Fruit fly (Drosophila melanogaster) whole organism, adult: Measurements from ENCODE around the gene CG10651.
A peak's percentile ranks its signal among the peaks of the same experiment; 100 is the strongest.

Source experiments
- CG11617 ChIP-seq: fragments of 200-800 bp; sonication (Bioruptor generic); optimal IDR thresholded peaks from 2 replicates; lab custom pipeline; 2017; ENCODE audit warnings: mild to moderate bottlenecking, missing biosample characterization, missing genetic modification reagents, missing genetic modification characterization
- CG12768 ChIP-seq: fragments of 200-800 bp; sonication (Bioruptor generic); optimal IDR thresholded peaks from 2 replicates; lab custom pipeline; 2017; ENCODE audit warnings: missing biosample characterization, missing genetic modification characterization, mild to moderate bottlenecking, moderate library complexity, missing genetic modification reagents
- CG14711 ChIP-seq: fragments of 200-800 bp; sonication (Bioruptor generic); optimal IDR thresholded peaks from 2 replicates; lab custom pipeline; 2018; ENCODE audit warnings: missing biosample characterization, mild to moderate bottlenecking, missing genetic modification characterization, moderate library complexity
- CG1620 ChIP-seq: fragments of 200-800 bp; sonication (Bioruptor generic); optimal IDR thresholded peaks from 2 replicates; lab custom pipeline; 2016; ENCODE audit warnings: missing biosample characterization, missing genetic modification characterization
- CG33017 ChIP-seq: fragments of 200-800 bp; sonication (Bioruptor generic); optimal IDR thresholded peaks from 2 replicates; lab custom pipeline; 2018; ENCODE audit warnings: missing biosample characterization, mild to moderate bottlenecking, missing genetic modification characterization, moderate library complexity
- CG5204 ChIP-seq: fragments of 200-800 bp; sonication (Bioruptor generic); optimal IDR thresholded peaks from 2 replicates; lab custom pipeline; 2016; ENCODE audit warnings: missing biosample characterization, missing genetic modification characterization
- CG7045 ChIP-seq: fragments of 200-800 bp; sonication (Bioruptor generic); optimal IDR thresholded peaks from 2 replicates; lab custom pipeline; 2017; ENCODE audit warnings: missing biosample characterization, mild to moderate bottlenecking, missing genetic modification characterization
- CG7101 ChIP-seq: fragments of 200-800 bp; sonication (Bioruptor generic); optimal IDR thresholded peaks from 2 replicates; lab custom pipeline; 2018; ENCODE audit warnings: missing biosample characterization, mild to moderate bottlenecking, missing genetic modification characterization, moderate library complexity
- Clk ChIP-seq: fragments of 200-800 bp; sonication (Bioruptor generic); optimal IDR thresholded peaks from 2 replicates; lab custom pipeline; 2017; ENCODE audit warnings: missing biosample characterization, missing genetic modification characterization
- Crg-1 ChIP-seq: fragments of 200-800 bp; sonication (Bioruptor generic); optimal IDR thresholded peaks from 2 replicates; lab custom pipeline; 2016; ENCODE audit warnings: missing biosample characterization, missing genetic modification characterization
- Hr96 ChIP-seq: fragments of 200-800 bp; sonication (Bioruptor generic); optimal IDR thresholded peaks from 2 replicates; lab custom pipeline; 2016; ENCODE audit warnings: missing biosample characterization, missing genetic modification characterization
- Mnt ChIP-seq: fragments of 200-800 bp; sonication (Bioruptor generic); optimal IDR thresholded peaks from 2 replicates; lab custom pipeline; 2016; ENCODE audit warnings: missing biosample characterization, mild to moderate bottlenecking, missing genetic modification characterization
- bab1 ChIP-seq: fragments of 200-800 bp; sonication (Bioruptor generic); optimal IDR thresholded peaks from 3 replicates; lab custom pipeline; 2019; ENCODE audit warnings: missing biosample characterization, mild to moderate bottlenecking, missing genetic modification characterization, moderate library complexity
- cic ChIP-seq: fragments of 200-800 bp; sonication (Bioruptor generic); optimal IDR thresholded peaks from 2 replicates; lab custom pipeline; 2017; ENCODE audit warnings: missing biosample characterization, mild to moderate bottlenecking, missing genetic modification characterization, moderate library complexity
- cnc ChIP-seq, 2 experiments: fragments of >200 bp; optimal IDR thresholded peaks; 2 replicates each; lab custom pipeline; 2017
- kay ChIP-seq: fragments of 200-800 bp; sonication (Bioruptor generic); peaks from one replicate; lab custom pipeline; 2016; ENCODE audit warnings: missing biosample characterization, missing genetic modification characterization, borderline replicate concordance
- ovo ChIP-seq: fragments of 200-800 bp; sonication (Bioruptor generic); optimal IDR thresholded peaks from 2 replicates; lab custom pipeline; 2016; ENCODE audit warnings: missing biosample characterization, missing genetic modification characterization
- pad ChIP-seq: fragments of 200-800 bp; sonication (Bioruptor generic); optimal IDR thresholded peaks from 3 replicates; lab custom pipeline; 2017; ENCODE audit warnings: missing biosample characterization, missing genetic modification characterization, mild to moderate bottlenecking, moderate library complexity, missing genetic modification reagents
- tj ChIP-seq: fragments of 200-800 bp; sonication (Bioruptor generic); optimal IDR thresholded peaks from 3 replicates; lab custom pipeline; 2017; ENCODE audit warnings: missing biosample characterization, mild to moderate bottlenecking, missing genetic modification characterization, moderate library complexity
- toe ChIP-seq: fragments of 200-800 bp; sonication (Bioruptor generic); optimal IDR thresholded peaks from 2 replicates; lab custom pipeline; 2016; ENCODE audit warnings: missing biosample characterization, missing genetic modification characterization

The CG10651 gene

dm6 chr2L:20091094-20091679 is 43.5 kb downstream of the CG10651 start, which contains the start of the genes CG10747 and Pyroxd1:
Gene CG10747, minus strand, starts transcription at chr2L:20091348.
Gene Pyroxd1, plus strand, starts transcription at chr2L:20091435.
- TF ChIP-seq ovo (GFP tag; lab: Kevin White, UChicago): peak; percentile 98
- peak; percentile 95 for TF ChIP-seq CG14711 (tag; lab: Kevin White, UChicago)
- TF ChIP-seq CG33017 (tag; lab: Kevin White, UChicago): peak; percentile 98
- peak; percentile 97 for TF ChIP-seq Clk (GFP tag; lab: Kevin White, UChicago)
- TF ChIP-seq CG11617 (GFP tag; lab: Kevin White, UChicago): peak; percentile 99
- peak; percentile 98 for TF ChIP-seq Hr96 (GFP tag; lab: Kevin White, UChicago)
- peak; percentile 92 for TF ChIP-seq pad (GFP tag; lab: Kevin White, UChicago)
- TF ChIP-seq kay (GFP tag; lab: Kevin White, UChicago): no peak
- TF ChIP-seq toe (GFP tag; lab: Kevin White, UChicago): peak; percentile 99
- TF ChIP-seq CG7045 (GFP tag; lab: Kevin White, UChicago): peak; percentile 98
- peak; percentile 98 for TF ChIP-seq CG1620 (GFP tag; lab: Kevin White, UChicago)
- TF ChIP-seq CG7101 (tag; lab: Kevin White, UChicago): peak; percentile 98
- TF ChIP-seq cic: peak; percentile 90
- TF ChIP-seq CG12768 (GFP tag; lab: Kevin White, UChicago): peak; percentile 99
- TF ChIP-seq tj (GFP tag; lab: Kevin White, UChicago): peak; percentile 90
- no peak for TF ChIP-seq cnc (optimal IDR thresholded peaks at IDR 0.05; lab: Kevin White, UChicago)
- TF ChIP-seq Crg-1: peak; percentile 98
- peak; percentile 99 for TF ChIP-seq bab1
- peak; percentile 99 for TF ChIP-seq CG5204
- peak; percentile 95 for TF ChIP-seq Mnt (GFP tag; lab: Kevin White, UChicago)

DNA sequence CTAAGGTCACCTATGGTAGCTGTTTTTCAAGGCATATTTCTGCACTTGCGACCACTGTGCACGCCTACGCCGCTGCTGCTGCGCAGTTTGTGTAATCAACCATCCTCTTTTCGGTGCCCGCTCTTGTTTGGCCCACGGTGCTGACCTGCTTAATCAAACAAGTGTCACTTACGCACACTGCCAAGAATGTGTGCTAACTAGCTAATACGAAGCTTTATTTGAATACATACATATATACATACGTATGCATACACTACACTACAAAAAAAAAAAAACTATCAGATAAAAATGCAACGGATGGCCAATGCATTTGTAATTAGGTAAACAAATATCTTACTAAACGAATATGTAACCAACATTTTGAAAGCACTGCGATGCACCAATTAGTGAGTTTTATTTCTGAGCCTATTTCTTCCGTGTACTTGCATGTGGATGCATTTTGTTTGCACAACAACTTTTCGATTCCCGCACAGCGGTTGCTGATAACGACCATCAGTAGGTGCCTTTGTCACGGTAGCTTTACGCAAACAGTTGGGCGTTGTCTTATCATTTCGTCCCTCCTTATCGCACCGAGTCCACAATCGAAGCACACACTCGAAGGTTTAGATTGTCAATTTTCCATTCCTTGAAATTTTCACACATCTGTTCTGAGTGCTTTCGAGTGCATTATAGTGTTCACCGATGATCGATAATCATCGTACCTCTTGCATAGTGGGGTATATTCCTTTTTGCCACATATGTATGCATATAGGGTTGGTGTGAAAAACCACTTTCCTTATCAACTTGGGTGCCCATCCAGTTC is 48.2 kb downstream of the CG10651 start:
- TF ChIP-seq kay (GFP tag; lab: Kevin White, UChicago) (no peak), toe (GFP tag; lab: Kevin White, UChicago) (peak; percentile 29), Clk (GFP tag; lab: Kevin White, UChicago) (peak; percentile 65), CG5204 (peak; percentile 86), Crg-1 (peak; percentile 62), tj (GFP tag; lab: Kevin White, UChicago) (peak; percentile 77), CG11617 (GFP tag; lab: Kevin White, UChicago) (peak; percentile 90), CG33017 (tag; lab: Kevin White, UChicago) (peak; percentile 94), Hr96 (GFP tag; lab: Kevin White, UChicago) (peak; percentile 76), CG1620 (GFP tag; lab: Kevin White, UChicago) (peak; percentile 30), CG14711 (tag; lab: Kevin White, UChicago) (peak; percentile 90), pad (GFP tag; lab: Kevin White, UChicago) (peak; percentile 61), Mnt (GFP tag; lab: Kevin White, UChicago) (peak; percentile 89), CG7101 (tag; lab: Kevin White, UChicago) (peak; percentile 93), cic (peak; percentile 95), ovo (GFP tag; lab: Kevin White, UChicago) (peak; percentile 76), bab1 (peak; percentile 31), CG7045 (GFP tag; lab: Kevin White, UChicago) (peak; percentile 67), CG12768 (GFP tag; lab: Kevin White, UChicago) (peak; percentile 92), cnc (optimal IDR thresholded peaks at IDR 0.05; lab: Kevin White, UChicago) (no peak)

dm6 chr2L:20084785-20085555 is 49.8 kb downstream of the CG10651 start, which contains the start of gene fok:
Gene fok, minus strand, starts transcription at chr2L:20085070.
- TF ChIP-seq kay (GFP tag; lab: Kevin White, UChicago) (peak; percentile 99), Crg-1 (peak; percentile 92), CG1620 (GFP tag; lab: Kevin White, UChicago) (peak; percentile 92), CG7045 (GFP tag; lab: Kevin White, UChicago) (peak; percentile 98), CG11617 (GFP tag; lab: Kevin White, UChicago) (peak; percentile 98), CG7101 (tag; lab: Kevin White, UChicago) (peak; percentile 98), CG12768 (GFP tag; lab: Kevin White, UChicago) (peak; percentile 98), Hr96 (GFP tag; lab: Kevin White, UChicago) (peak; percentile 98), tj (GFP tag; lab: Kevin White, UChicago) (peak; percentile 91), ovo (GFP tag; lab: Kevin White, UChicago) (peak; percentile 95), CG14711 (tag; lab: Kevin White, UChicago) (peak; percentile 91), cnc (optimal IDR thresholded peaks at IDR 0.05; lab: Kevin White, UChicago) (no peak), CG33017 (tag; lab: Kevin White, UChicago) (peak; percentile 98), cic (peak; percentile 98), toe (GFP tag; lab: Kevin White, UChicago) (peak; percentile 98), pad (GFP tag; lab: Kevin White, UChicago) (peak; percentile 93), Mnt (GFP tag; lab: Kevin White, UChicago) (peak; percentile 96), Clk (GFP tag; lab: Kevin White, UChicago) (peak; percentile 96), bab1 (peak; percentile 97), CG5204 (peak; percentile 98)

- no peak for TF ChIP-seq CG7045 (GFP tag; lab: Kevin White, UChicago)
- TF ChIP-seq CG7101 (tag; lab: Kevin White, UChicago): no peak
- TF ChIP-seq pad (GFP tag; lab: Kevin White, UChicago): peak; percentile 42
- no peak for TF ChIP-seq CG11617 (GFP tag; lab: Kevin White, UChicago)
- TF ChIP-seq Mnt (GFP tag; lab: Kevin White, UChicago): peak; percentile 67
- no peak for TF ChIP-seq CG14711 (tag; lab: Kevin White, UChicago)
- no peak for TF ChIP-seq bab1
- no peak for TF ChIP-seq cnc (optimal IDR thresholded peaks at IDR 0.05; lab: Kevin White, UChicago)
- no peak for TF ChIP-seq Hr96 (GFP tag; lab: Kevin White, UChicago)
- no peak for TF ChIP-seq kay (GFP tag; lab: Kevin White, UChicago)
- no peak for TF ChIP-seq CG12768 (GFP tag; lab: Kevin White, UChicago)
- TF ChIP-seq toe (GFP tag; lab: Kevin White, UChicago): no peak
- TF ChIP-seq ovo (GFP tag; lab: Kevin White, UChicago): no peak
Observed at dm6 chr2L:20084068-20084651, 50.6 kb downstream of the CG10651 start.
